Fruit fly (Drosophila melanogaster): ENCODE measurements around the gene CG14339.

dm6 chr2L:1063695-1064094 is 44.6 kb upstream of the CG14339 start:
- TF ChIP-seq CTCF (optimal IDR thresholded peaks at IDR 0.05) (no peak), CG8478 (optimal IDR thresholded peaks at IDR 0.05) (no peak)
